Worm (Caenorhabditis elegans): ENCODE data around the gene C01G10.18.

DNA sequence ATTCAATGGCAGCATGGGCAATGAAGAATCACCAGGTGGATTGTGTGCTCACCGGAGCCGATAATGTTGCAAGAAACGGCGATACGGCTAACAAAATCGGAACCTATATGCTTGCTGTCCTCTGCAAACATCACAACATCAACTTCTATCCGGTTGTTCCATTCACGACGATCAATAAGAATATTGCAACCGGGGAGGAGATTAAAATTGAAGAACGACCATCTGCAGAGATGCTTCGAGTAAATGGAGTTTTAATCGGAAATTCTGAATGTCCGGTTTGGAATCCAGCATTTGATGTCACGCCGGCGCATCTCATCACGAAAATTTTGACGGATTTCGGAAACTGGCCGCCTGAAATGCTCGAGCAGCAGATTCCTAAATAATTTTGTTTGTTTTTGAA is 4.9 kb downstream of the C01G10.18 start:
- TF ChIP-seq daf-16 (GFP tag; optimal IDR thresholded peaks at IDR 0.05) (no peak), daf-16 (tag; optimal IDR thresholded peaks at IDR 0.05) (peak; percentile 25), skn-1 (tag; optimal IDR thresholded peaks at IDR 0.05) (no peak), snpc-4 (tag; optimal IDR thresholded peaks at IDR 0.05) (no peak), fkh-10 (GFP tag; optimal IDR thresholded peaks at IDR 0.05) (no peak), dve-1 (tag; optimal IDR thresholded peaks at IDR 0.05; ENCODE audit: insufficient read depth) (peak; percentile 10), F10B5.3 (tag; optimal IDR thresholded peaks at IDR 0.05) (no peak), nhr-11 (tag; optimal IDR thresholded peaks at IDR 0.05) (no peak), zfp-2 (tag; optimal IDR thresholded peaks at IDR 0.05) (no peak), duxl-1 (tag; optimal IDR thresholded peaks at IDR 0.05; ENCODE audit: poor library complexity) (peak; percentile 44), nhr-48 (tag; optimal IDR thresholded peaks at IDR 0.05) (no peak), nhr-111 (GFP tag; optimal IDR thresholded peaks at IDR 0.05) (no peak)

All from whole organism, L4 larva.